Worm (Caenorhabditis elegans): ENCODE data around the gene nhr-219.

nhr-219 gene

DNA sequence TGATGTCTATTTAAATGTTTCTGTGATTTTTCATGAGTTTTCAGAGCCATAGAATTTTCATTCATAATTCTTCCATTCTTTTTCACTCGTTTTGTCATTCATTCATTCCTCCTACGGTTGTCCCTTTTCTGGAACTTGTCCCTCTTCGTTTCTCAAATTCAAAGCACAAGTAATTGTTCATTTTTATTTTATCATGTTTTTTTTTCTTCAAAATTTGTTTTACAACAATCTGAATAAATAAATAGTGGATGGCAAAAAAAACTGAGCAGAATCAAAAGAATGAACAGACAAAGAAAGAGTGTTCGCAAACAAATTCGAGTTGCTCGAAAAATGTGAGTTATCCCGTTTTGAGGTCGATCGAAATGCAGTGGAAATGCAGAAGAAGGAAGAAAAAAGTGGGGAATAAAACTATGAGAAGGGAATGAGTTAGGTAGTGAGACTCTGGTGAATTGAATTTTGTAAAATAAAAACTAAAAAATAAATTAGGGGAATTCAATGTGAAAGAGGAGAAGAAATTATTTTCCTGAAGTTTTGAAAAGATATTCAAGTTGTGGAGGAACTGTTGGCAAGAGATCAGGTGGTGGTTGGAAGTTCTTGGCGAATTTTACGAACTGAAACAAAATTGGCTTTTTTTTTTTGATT, 26.4 kb downstream of the nhr-219 start (continued):
- no peak for TF ChIP-seq Y48G9A.11 (GFP tag; IDR thresholded peaks at IDR 0.05)
- TF ChIP-seq ceh-82 (tag; optimal IDR thresholded peaks at IDR 0.05), result no peak
- no peak for TF ChIP-seq lin-15B (tag; optimal IDR thresholded peaks at IDR 0.05)
- no peak for TF ChIP-seq daf-8 (GFP tag; IDR thresholded peaks at IDR 0.05)
- peak; percentile 88 for TF ChIP-seq zfp-3 (GFP tag; conservative IDR thresholded peaks at IDR 0.05)
- TF ChIP-seq egl-43 (GFP tag; IDR thresholded peaks at IDR 0.05), result no peak
- no peak for TF ChIP-seq mdl-1 (tag; optimal IDR thresholded peaks at IDR 0.05)
- TF ChIP-seq nhr-42 (GFP tag; IDR thresholded peaks at IDR 0.05), result 0 out of 2 replicates have a peak, but pooled peaks have one; percentile 41
- peak; percentile 55 for TF ChIP-seq zip-2 (tag; optimal IDR thresholded peaks at IDR 0.05)
- TF ChIP-seq ceh-62 (tag; optimal IDR thresholded peaks at IDR 0.05), result no peak
- no peak for TF ChIP-seq fkh-10 (GFP tag; optimal IDR thresholded peaks at IDR 0.05)
- no peak for TF ChIP-seq unc-39 (tag; optimal IDR thresholded peaks at IDR 0.05)
- no peak for TF ChIP-seq ceh-32 (tag; optimal IDR thresholded peaks at IDR 0.05; ENCODE audit: poor library complexity)
- peak; percentile 87 for TF ChIP-seq lin-1 (GFP tag; IDR thresholded peaks at IDR 0.05)
- peak; percentile 57; the same call in 1 of the 2 replicates for TF ChIP-seq madf-9 (GFP tag; conservative IDR thresholded peaks at IDR 0.05)
- TF ChIP-seq ZK337.2 (GFP tag; IDR thresholded peaks at IDR 0.05), result no peak
- TF ChIP-seq sdz-12 (GFP tag; optimal IDR thresholded peaks at IDR 0.05), result peak; percentile 54
- TF ChIP-seq nhr-11 (tag; optimal IDR thresholded peaks at IDR 0.05), result no peak
- no peak for TF ChIP-seq cey-2 (tag; optimal IDR thresholded peaks at IDR 0.05; ENCODE audit: borderline replicate concordance, insufficient read depth)
- TF ChIP-seq dve-1 (tag; optimal IDR thresholded peaks at IDR 0.05; ENCODE audit: insufficient read depth), result peak; percentile 37
- TF ChIP-seq mdt-29 (GFP tag; IDR thresholded peaks at IDR 0.05), result no peak
- TF ChIP-seq snpc-1.2 (GFP tag; IDR thresholded peaks at IDR 0.05), result no peak
- no peak for TF ChIP-seq Y75B8A.6 (GFP tag; IDR thresholded peaks at IDR 0.05)
- TF ChIP-seq F44E2.7 (GFP tag; IDR thresholded peaks at IDR 0.05), result no peak
- peak; percentile 11 for TF ChIP-seq rbr-2 (tag; optimal IDR thresholded peaks at IDR 0.05)
- TF ChIP-seq ces-1 (GFP tag; optimal IDR thresholded peaks at IDR 0.05), result no peak
- peak; percentile 77 for TF ChIP-seq T26A8.4 (GFP tag; IDR thresholded peaks at IDR 0.05)
- no peak for TF ChIP-seq F26F4.8 (GFP tag; conservative IDR thresholded peaks at IDR 0.05)
- no peak for TF ChIP-seq ZK546.5 (tag; optimal IDR thresholded peaks at IDR 0.05)
- TF ChIP-seq unc-130 (GFP tag; optimal IDR thresholded peaks at IDR 0.05), result no peak
- TF ChIP-seq R02D3.7 (tag; optimal IDR thresholded peaks at IDR 0.05), result no peak
- no peak for TF ChIP-seq D1046.2 (GFP tag; IDR thresholded peaks at IDR 0.05)
- 0 out of 2 replicates have a peak, but pooled peaks have one; percentile 13 for TF ChIP-seq hmg-1.1 (GFP tag; IDR thresholded peaks at IDR 0.05)
- peak; percentile 87 for TF ChIP-seq aha-1 (tag)
- TF ChIP-seq gei-8 (GFP tag; optimal IDR thresholded peaks at IDR 0.05), result no peak
- TF ChIP-seq ztf-7 (tag; optimal IDR thresholded peaks at IDR 0.05), result no peak
- TF ChIP-seq nhr-41 (GFP tag; IDR thresholded peaks at IDR 0.05), result no peak
- TF ChIP-seq php-3 (GFP tag; IDR thresholded peaks at IDR 0.05), result 0 out of 2 replicates have a peak, but pooled peaks have one; percentile 48
- no peak for TF ChIP-seq dpl-1 (GFP tag; optimal IDR thresholded peaks at IDR 0.05)

DNA sequence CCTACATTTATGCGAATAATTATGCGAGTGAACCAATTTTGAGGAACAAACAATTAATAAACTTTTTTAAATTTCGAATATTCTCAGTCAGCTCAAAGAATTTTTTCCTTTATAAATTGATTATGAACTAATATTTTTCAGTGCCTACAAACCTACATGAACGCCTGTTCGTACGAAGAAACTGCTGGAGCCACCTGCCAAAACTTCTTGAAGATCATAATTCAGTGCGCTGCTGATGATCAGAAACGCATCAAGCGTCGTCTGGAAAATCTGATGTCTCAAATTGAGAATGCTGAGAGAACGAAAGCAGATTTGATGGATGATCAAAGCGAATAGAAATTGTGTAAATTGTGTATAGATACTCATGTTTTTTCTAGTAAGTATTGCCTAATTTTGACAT, 27.0 kb downstream of the nhr-219 start:
- TF ChIP-seq lim-7 (GFP tag; IDR thresholded peaks at IDR 0.05), result peak; percentile 35; the same call in 1 of the 2 replicates
- TF ChIP-seq unc-62 (GFP tag; optimal IDR thresholded peaks at IDR 0.05 in 1 of 2), result peak in 1 of 2 experiments; percentile 12
- TF ChIP-seq unc-62 (tag; optimal IDR thresholded peaks at IDR 0.05), result no peak
- peak; percentile 18; the same call in 1 of the 2 replicates for TF ChIP-seq vab-7 (GFP tag; IDR thresholded peaks at IDR 0.05)
- TF ChIP-seq lin-13 (GFP tag; optimal IDR thresholded peaks at IDR 0.05), result no peak
- 0 out of 2 replicates have a peak, but pooled peaks have one; percentile 57 for TF ChIP-seq dmd-8 (GFP tag; IDR thresholded peaks at IDR 0.05)
- TF ChIP-seq D1046.2 (GFP tag; IDR thresholded peaks at IDR 0.05), result no peak
- TF ChIP-seq madf-5 (GFP tag; IDR thresholded peaks at IDR 0.05), result 0 out of 4 replicates have a peak, but pooled peaks of 1 of the 2 experiments have one; percentile 37
